Fruit fly (Drosophila melanogaster) S2 (cell line): Measurements from ENCODE around the gene CG43291.

Source experiments
- CG8478 ChIP-seq: fragments of >200 bp; optimal IDR thresholded peaks from 2 replicates; lab custom pipeline; 2018
- CTCF ChIP-seq, 2 experiments: fragments of >200 bp; optimal IDR thresholded peaks; 2 replicates each; lab custom pipeline; 2018

dm6 chr3R:14286320-14287190 is 42.1 kb upstream of the CG43291 start, which contains the start of gene trx:
- peak; percentile 61 to 63 for TF ChIP-seq CTCF (optimal IDR thresholded peaks at IDR 0.05; lab: Kevin White, UChicago)
- TF ChIP-seq CG8478: no peak
